Worm (Caenorhabditis elegans): Measurements from ENCODE around the gene catp-5.

Gene catp-5

DNA sequence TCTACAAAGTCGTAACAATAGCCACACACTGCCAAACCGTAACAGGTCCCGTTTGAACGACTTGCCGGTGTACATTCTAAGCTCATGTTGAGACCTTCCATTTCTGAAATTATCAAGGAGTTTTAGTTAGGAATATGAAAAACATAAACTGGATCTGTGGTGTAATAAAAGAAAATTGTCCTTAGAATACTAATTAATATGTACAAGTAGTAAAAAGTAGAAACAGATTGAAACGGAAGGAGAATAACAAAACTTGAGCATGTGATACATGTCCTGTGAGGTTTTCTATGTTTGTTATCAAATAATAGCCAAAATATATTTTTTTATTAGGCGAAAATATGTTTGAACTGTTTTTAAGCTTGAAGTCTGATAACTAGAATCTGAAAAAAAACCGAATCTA is 30.9 kb upstream of the catp-5 start, which contains the start of gene frpr-1:
Gene frpr-1 (minus strand): TSS at position 101 of the 400 bp plus-strand sequence.
- no peak for TF ChIP-seq mab-5 (tag; optimal IDR thresholded peaks at IDR 0.05)
- TF ChIP-seq lin-32 (GFP tag; optimal IDR thresholded peaks at IDR 0.05): no peak
- TF ChIP-seq ceh-43 (GFP tag; optimal IDR thresholded peaks at IDR 0.05): no peak
- no peak for TF ChIP-seq blmp-1 (tag; optimal IDR thresholded peaks at IDR 0.05)
- TF ChIP-seq mep-1 (tag; optimal IDR thresholded peaks at IDR 0.05): no peak
- TF ChIP-seq drap-1 (GFP tag; optimal IDR thresholded peaks at IDR 0.05): no peak
- TF ChIP-seq M03D4.4 (tag; optimal IDR thresholded peaks at IDR 0.05): no peak
- TF ChIP-seq pha-4 (tag; optimal IDR thresholded peaks at IDR 0.05): no peak
- TF ChIP-seq zip-8 (tag; optimal IDR thresholded peaks at IDR 0.05): no peak
- TF ChIP-seq bed-3 (GFP tag; optimal IDR thresholded peaks at IDR 0.05): no peak
- no peak for TF ChIP-seq unc-62 (GFP tag; optimal IDR thresholded peaks at IDR 0.05)
- TF ChIP-seq elt-1 (tag; optimal IDR thresholded peaks at IDR 0.05; ENCODE audit: borderline replicate concordance, insufficient read depth): no peak
- no peak for TF ChIP-seq snpc-4 (tag; optimal IDR thresholded peaks at IDR 0.05)
- TF ChIP-seq ham-2 (GFP tag; optimal IDR thresholded peaks at IDR 0.05): no peak
- no peak for TF ChIP-seq lsy-2 (tag; optimal IDR thresholded peaks at IDR 0.05)
- TF ChIP-seq nhr-2 (tag; optimal IDR thresholded peaks at IDR 0.05): no peak
- no peak for TF ChIP-seq hlh-1 (tag; optimal IDR thresholded peaks at IDR 0.05)

DNA sequence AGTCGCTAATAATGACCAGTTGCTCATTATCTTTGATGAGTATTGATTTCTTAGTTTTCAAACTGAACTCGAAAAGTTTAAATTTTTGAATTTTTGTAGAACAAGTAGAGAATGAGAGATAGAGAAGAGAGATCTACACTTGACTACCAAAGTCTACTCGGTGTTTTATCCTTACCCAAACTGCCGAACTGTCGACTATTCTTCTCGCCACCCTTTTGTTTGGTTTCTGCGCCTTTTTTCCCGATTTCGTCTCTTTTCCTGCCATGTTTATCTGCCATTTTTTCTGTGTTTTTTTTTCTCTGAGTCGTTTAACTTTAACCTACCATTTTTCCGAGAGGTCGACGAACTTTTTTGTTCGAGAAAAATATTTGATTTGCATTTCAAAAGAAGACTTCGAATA is 24.5 kb upstream of the catp-5 start, which contains the start of gene C02B8.12:
Gene C02B8.12 (minus strand): TSS at position 175 of the 400 bp plus-strand sequence.
- no peak for TF ChIP-seq pha-4 (tag; optimal IDR thresholded peaks at IDR 0.05)
- no peak for TF ChIP-seq tbx-8 (GFP tag; optimal IDR thresholded peaks at IDR 0.05)
- TF ChIP-seq ham-2 (GFP tag; optimal IDR thresholded peaks at IDR 0.05): no peak
- TF ChIP-seq ceh-43 (GFP tag; optimal IDR thresholded peaks at IDR 0.05): no peak
- TF ChIP-seq unc-62 (GFP tag; optimal IDR thresholded peaks at IDR 0.05): no peak
- TF ChIP-seq zip-8 (tag; optimal IDR thresholded peaks at IDR 0.05): no peak
- no peak for TF ChIP-seq nhr-76 (tag; optimal IDR thresholded peaks at IDR 0.05)
- TF ChIP-seq blmp-1 (tag; optimal IDR thresholded peaks at IDR 0.05): no peak
- no peak for TF ChIP-seq ceh-83 (GFP tag; optimal IDR thresholded peaks at IDR 0.05)
- TF ChIP-seq unc-120 (tag; optimal IDR thresholded peaks at IDR 0.05; ENCODE audit: poor library complexity, severe bottlenecking): no peak
- TF ChIP-seq ceh-39 (tag; optimal IDR thresholded peaks at IDR 0.05): no peak
- no peak for TF ChIP-seq hlh-1 (tag; optimal IDR thresholded peaks at IDR 0.05)
- no peak for TF ChIP-seq ces-1 (GFP tag; optimal IDR thresholded peaks at IDR 0.05)
- no peak for TF ChIP-seq sem-2 (GFP tag; optimal IDR thresholded peaks at IDR 0.05)
- TF ChIP-seq nhr-2 (tag; optimal IDR thresholded peaks at IDR 0.05): no peak
- no peak for TF ChIP-seq ztf-11 (tag; optimal IDR thresholded peaks at IDR 0.05)
- no peak for TF ChIP-seq sptf-1 (tag; optimal IDR thresholded peaks at IDR 0.05)

DNA sequence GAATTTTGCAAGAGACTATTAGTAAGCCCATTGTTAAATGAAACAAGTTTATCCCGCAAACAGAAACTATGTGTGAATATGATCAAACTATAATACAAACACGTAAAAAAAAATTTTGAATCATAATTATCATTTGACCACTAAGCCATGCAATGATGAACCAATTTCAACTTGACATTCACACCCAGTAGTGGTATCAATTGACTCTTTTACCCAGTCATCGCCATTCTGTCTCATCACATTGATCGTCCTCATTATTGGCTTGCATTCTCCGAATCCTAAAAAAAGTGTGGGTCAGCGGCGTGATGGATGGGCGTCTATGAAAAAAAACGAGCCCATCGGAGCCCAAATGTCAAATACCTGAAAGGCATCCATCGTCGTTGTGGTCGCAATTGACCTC is 21.6 kb upstream of the catp-5 start:
- TF ChIP-seq drap-1 (GFP tag; optimal IDR thresholded peaks at IDR 0.05) (no peak), unc-120 (tag; optimal IDR thresholded peaks at IDR 0.05; ENCODE audit: poor library complexity, severe bottlenecking) (no peak), ham-2 (GFP tag; optimal IDR thresholded peaks at IDR 0.05) (no peak), nhr-76 (tag; optimal IDR thresholded peaks at IDR 0.05) (no peak), snpc-4 (tag; optimal IDR thresholded peaks at IDR 0.05) (no peak), ztf-11 (tag; optimal IDR thresholded peaks at IDR 0.05) (no peak)

DNA sequence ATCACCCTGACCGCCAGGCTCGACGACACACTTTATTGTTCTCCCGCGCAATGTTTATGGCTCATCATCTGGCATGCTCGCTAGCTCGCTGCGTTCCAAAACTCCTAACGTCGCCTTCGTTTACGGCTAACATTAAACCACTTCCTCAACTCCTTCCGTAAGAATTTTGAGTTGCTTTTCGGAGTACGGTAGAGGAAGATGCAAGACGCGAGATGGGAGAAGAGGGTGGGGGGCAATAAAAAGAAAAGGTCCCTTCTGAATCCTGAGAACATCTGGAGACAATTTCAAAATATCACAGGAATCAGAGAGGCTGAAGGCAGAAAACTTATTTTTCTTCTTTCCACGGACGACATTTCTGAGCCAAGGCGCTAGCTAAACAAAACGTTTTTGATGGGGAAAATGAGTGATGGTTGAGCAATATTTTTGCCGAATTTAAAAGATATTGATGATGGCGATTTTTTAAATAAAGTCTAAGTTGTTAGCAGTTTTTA is 19.2 kb upstream of the catp-5 start:
- TF ChIP-seq unc-39 (tag; optimal IDR thresholded peaks at IDR 0.05) (no peak), sem-2 (GFP tag; optimal IDR thresholded peaks at IDR 0.05) (no peak), nhr-237 (tag; optimal IDR thresholded peaks at IDR 0.05) (no peak), lin-13 (tag; optimal IDR thresholded peaks at IDR 0.05) (no peak), flh-1 (GFP tag; optimal IDR thresholded peaks at IDR 0.05) (no peak), nhr-28 (tag; optimal IDR thresholded peaks at IDR 0.05) (no peak), blmp-1 (tag; optimal IDR thresholded peaks at IDR 0.05) (no peak), bed-3 (GFP tag; optimal IDR thresholded peaks at IDR 0.05) (no peak), nhr-76 (tag; optimal IDR thresholded peaks at IDR 0.05) (no peak)

DNA sequence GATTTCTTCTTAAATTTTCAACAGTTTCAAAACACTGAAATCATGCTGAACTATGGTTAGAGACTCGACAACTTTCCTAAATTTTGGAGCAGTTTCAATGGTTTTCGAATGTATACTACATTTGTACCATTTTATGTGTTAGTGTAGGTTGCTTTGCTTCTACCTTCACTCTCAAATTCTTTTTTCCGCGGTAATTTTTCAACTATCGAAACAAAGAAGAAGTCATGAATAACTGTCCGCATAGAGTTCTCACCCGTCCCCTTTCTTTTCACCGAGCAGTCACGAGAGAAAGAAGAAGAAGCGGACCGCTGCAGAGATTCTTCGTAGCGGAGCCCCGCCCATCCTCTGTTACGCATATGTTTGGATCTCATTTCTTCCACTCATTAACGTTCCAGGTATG is 17.5 kb upstream of the catp-5 start, which contains the start of gene hlh-8:
Gene hlh-8 (plus strand): TSS at position 301 of the 400 bp plus-strand sequence.
- TF ChIP-seq mls-2 (tag; optimal IDR thresholded peaks at IDR 0.05) (no peak), sem-2 (GFP tag; optimal IDR thresholded peaks at IDR 0.05) (no peak), elt-3 (tag; optimal IDR thresholded peaks at IDR 0.05) (no peak), zip-8 (tag; optimal IDR thresholded peaks at IDR 0.05) (no peak), ham-2 (GFP tag; optimal IDR thresholded peaks at IDR 0.05) (no peak), elt-1 (tag; optimal IDR thresholded peaks at IDR 0.05; ENCODE audit: borderline replicate concordance, insufficient read depth) (no peak), lsy-2 (tag; optimal IDR thresholded peaks at IDR 0.05) (no peak), nhr-28 (tag; optimal IDR thresholded peaks at IDR 0.05) (no peak), ceh-43 (GFP tag; optimal IDR thresholded peaks at IDR 0.05) (no peak), drap-1 (GFP tag; optimal IDR thresholded peaks at IDR 0.05) (no peak), tbx-8 (GFP tag; optimal IDR thresholded peaks at IDR 0.05) (no peak), ztf-11 (tag; optimal IDR thresholded peaks at IDR 0.05) (no peak), nhr-237 (tag; optimal IDR thresholded peaks at IDR 0.05) (no peak)
